Worm (Caenorhabditis elegans): ENCODE results near the gene egli-1.

DNA sequence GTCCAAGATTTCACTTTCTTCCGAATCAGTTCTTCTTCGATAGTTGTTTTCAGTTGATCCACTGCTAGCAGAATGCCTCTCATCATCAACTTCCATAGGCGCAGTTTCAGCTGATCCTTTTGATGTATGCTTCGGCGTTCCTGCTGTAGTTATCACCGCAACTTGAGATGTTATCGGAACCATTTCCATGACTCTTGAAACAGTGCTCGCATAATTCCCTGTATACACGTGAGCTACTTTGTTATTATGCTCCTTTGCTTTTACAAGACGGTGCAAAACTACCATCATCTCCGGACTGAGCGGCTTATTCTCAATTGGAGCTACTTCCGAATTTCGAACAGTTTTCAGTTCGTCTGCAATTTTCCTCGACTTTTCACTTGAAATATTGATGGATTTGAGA lies 46.6 kb upstream of the egli-1 start:
- TF ChIP-seq ets-5 (GFP tag; IDR thresholded peaks at IDR 0.05) (no peak), F16B12.6 (tag; optimal IDR thresholded peaks at IDR 0.05) (no peak), nhr-76 (tag; optimal IDR thresholded peaks at IDR 0.05) (no peak), jun-1 (tag; optimal IDR thresholded peaks at IDR 0.05) (no peak)

All from whole organism, L1 larva.